Worm (Caenorhabditis elegans) whole organism, mixed stage, embryonic: ENCODE results near the gene ZK1251.3.

Experiments
- M03D4.4 ChIP-seq: sonication (generic microtip); optimal IDR thresholded peaks from 2 replicates; lab custom pipeline; 2017; ENCODE audit warnings: mild to moderate bottlenecking, missing genetic modification characterization, missing compliant biosample characterization
- bed-3 ChIP-seq: fragments of 200-800 bp; sonication (Bioruptor generic); optimal IDR thresholded peaks from 3 replicates; lab custom pipeline; 2018; ENCODE audit warnings: mild to moderate bottlenecking, missing genetic modification characterization, moderate library complexity, missing compliant biosample characterization
- ceh-39 ChIP-seq: fragments of 150-350 bp; optimal IDR thresholded peaks from 2 replicates; lab custom pipeline; 2014; ENCODE audit warnings: missing biosample characterization, missing genetic modification characterization
- ceh-43 ChIP-seq: fragments of 200-800 bp; sonication (Bioruptor generic); optimal IDR thresholded peaks from 2 replicates; lab custom pipeline; 2018; ENCODE audit warnings: mild to moderate bottlenecking, missing genetic modification characterization, moderate library complexity, missing compliant biosample characterization
- ceh-83 ChIP-seq: fragments of 200-800 bp; sonication (Bioruptor generic); optimal IDR thresholded peaks from 2 replicates; lab custom pipeline; 2018; ENCODE audit warnings: mild to moderate bottlenecking, missing genetic modification characterization, missing compliant biosample characterization
- ces-1 ChIP-seq: fragments of 150-350 bp; optimal IDR thresholded peaks from 2 replicates; lab custom pipeline; 2014; ENCODE audit warnings: missing biosample characterization, missing genetic modification reagents, missing genetic modification characterization
- cnd-1 ChIP-seq: fragments of 200-800 bp; sonication (Bioruptor generic); optimal IDR thresholded peaks from 2 replicates; lab custom pipeline; 2018; ENCODE audit warnings: mild to moderate bottlenecking, missing genetic modification characterization, missing compliant biosample characterization
- drap-1 ChIP-seq: fragments of 200-800 bp; sonication (Bioruptor generic); optimal IDR thresholded peaks from 3 replicates; lab custom pipeline; 2018; ENCODE audit warnings: mild to moderate bottlenecking, missing genetic modification characterization, missing compliant biosample characterization
- elt-1 ChIP-seq: sonication (generic microtip); optimal IDR thresholded peaks from 2 replicates; lab custom pipeline; 2017; ENCODE audit warnings: missing genetic modification characterization, mild to moderate bottlenecking, missing compliant biosample characterization, antibody characterized with exemption, moderate library complexity, borderline replicate concordance; ENCODE audit not compliant: insufficient read depth
- elt-3 ChIP-seq: fragments of 150-350 bp; optimal IDR thresholded peaks from 2 replicates; lab custom pipeline; 2014; ENCODE audit warnings: missing biosample characterization, missing genetic modification characterization
- ham-2 ChIP-seq: fragments of 200-800 bp; sonication (Bioruptor generic); optimal IDR thresholded peaks from 2 replicates; lab custom pipeline; 2018; ENCODE audit warnings: mild to moderate bottlenecking, missing genetic modification characterization, missing compliant biosample characterization
- lin-13 ChIP-seq: fragments of 150-350 bp; optimal IDR thresholded peaks from 2 replicates; lab custom pipeline; 2014; ENCODE audit warnings: missing biosample characterization, missing genetic modification characterization
- lin-32 ChIP-seq: fragments of 200-800 bp; sonication (Bioruptor generic); optimal IDR thresholded peaks from 2 replicates; lab custom pipeline; 2018; ENCODE audit warnings: mild to moderate bottlenecking, missing genetic modification characterization, missing compliant biosample characterization
- lsy-2 ChIP-seq: fragments of 150-350 bp; optimal IDR thresholded peaks from 2 replicates; lab custom pipeline; 2014; ENCODE audit warnings: missing biosample characterization, missing genetic modification characterization
- mab-5 ChIP-seq: fragments of 150-350 bp; optimal IDR thresholded peaks from 2 replicates; lab custom pipeline; 2014; ENCODE audit warnings: missing biosample characterization, missing genetic modification characterization
- mep-1 ChIP-seq: fragments of 150-350 bp; optimal IDR thresholded peaks from 2 replicates; lab custom pipeline; 2017; ENCODE audit warnings: missing biosample characterization, missing genetic modification reagents, missing genetic modification characterization, inconsistent platforms
- mls-2 ChIP-seq: sonication (generic microtip); optimal IDR thresholded peaks from 2 replicates; lab custom pipeline; 2016; ENCODE audit warnings: mild to moderate bottlenecking, missing genetic modification characterization, moderate library complexity, missing compliant biosample characterization
- nhr-12 ChIP-seq: fragments of 150-350 bp; optimal IDR thresholded peaks from 2 replicates; lab custom pipeline; 2014; ENCODE audit warnings: missing biosample characterization, missing genetic modification characterization
- nhr-2 ChIP-seq: fragments of 150-350 bp; optimal IDR thresholded peaks from 2 replicates; lab custom pipeline; 2014; ENCODE audit warnings: missing biosample characterization, missing genetic modification characterization
- nhr-237 ChIP-seq: fragments of 150-350 bp; optimal IDR thresholded peaks from 2 replicates; lab custom pipeline; 2014; ENCODE audit warnings: missing biosample characterization, missing genetic modification characterization
- nhr-76 ChIP-seq: sonication (generic microtip); optimal IDR thresholded peaks from 2 replicates; lab custom pipeline; 2017; ENCODE audit warnings: missing biosample characterization, missing genetic modification characterization
- pha-4 ChIP-seq: fragments of 150-350 bp; optimal IDR thresholded peaks from 2 replicates; lab custom pipeline; 2018; ENCODE audit warnings: missing biosample characterization, missing genetic modification reagents, missing genetic modification characterization
- sem-2 ChIP-seq: fragments of 200-800 bp; sonication (Bioruptor generic); optimal IDR thresholded peaks from 2 replicates; lab custom pipeline; 2018; ENCODE audit warnings: mild to moderate bottlenecking, missing genetic modification characterization, missing compliant biosample characterization
- sptf-1 ChIP-seq: sonication (generic microtip); optimal IDR thresholded peaks from 2 replicates; lab custom pipeline; 2017; ENCODE audit warnings: mild to moderate bottlenecking, missing genetic modification characterization, moderate library complexity, missing compliant biosample characterization
- tbx-8 ChIP-seq: fragments of 200-800 bp; sonication (Bioruptor generic); optimal IDR thresholded peaks from 2 replicates; lab custom pipeline; 2018; ENCODE audit warnings: mild to moderate bottlenecking, missing genetic modification characterization, moderate library complexity, missing compliant biosample characterization
- unc-120 ChIP-seq: sonication (generic microtip); optimal IDR thresholded peaks from 2 replicates; lab custom pipeline; 2017; ENCODE audit warnings: missing genetic modification characterization, missing compliant biosample characterization; ENCODE audit not compliant: poor library complexity, severe bottlenecking
- unc-62 ChIP-seq: fragments of 150-350 bp; optimal IDR thresholded peaks from 2 replicates; lab custom pipeline; 2014; ENCODE audit warnings: missing biosample characterization, missing genetic modification reagents, missing genetic modification characterization
- zip-8 ChIP-seq: fragments of 150-350 bp; optimal IDR thresholded peaks from 2 replicates; lab custom pipeline; 2014; ENCODE audit warnings: missing biosample characterization, missing genetic modification characterization
- ztf-11 ChIP-seq: fragments of 150-350 bp; optimal IDR thresholded peaks from 2 replicates; lab custom pipeline; 2014; ENCODE audit warnings: missing biosample characterization, missing genetic modification characterization

The ZK1251.3 gene

DNA sequence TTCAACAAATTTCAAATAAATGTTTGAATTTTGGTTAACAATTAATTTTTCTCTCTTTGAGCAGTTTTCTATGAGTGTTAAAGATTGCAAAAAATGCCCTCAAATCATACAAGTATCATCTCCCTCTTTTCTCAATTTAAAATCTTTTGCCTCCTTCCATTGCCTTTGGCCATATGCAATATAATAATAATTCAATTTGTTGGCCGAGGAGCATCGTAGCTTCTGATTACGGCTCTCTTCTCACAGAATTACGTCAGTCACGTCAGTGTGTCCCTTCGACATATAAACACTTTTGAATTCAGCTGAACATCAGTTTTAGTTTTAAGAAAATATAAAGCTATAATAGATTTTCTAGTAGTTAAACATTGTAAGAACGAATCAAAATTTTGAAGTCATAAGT is 27.9 kb upstream of the ZK1251.3 start:
- no peak for TF ChIP-seq ceh-39
- no peak for TF ChIP-seq tbx-8
- TF ChIP-seq ceh-43 (GFP tag; lab: Kevin White, UChicago), result no peak
- peak; percentile 92 for TF ChIP-seq ces-1 (GFP tag; lab: Kevin White, UChicago)
- TF ChIP-seq cnd-1 (tag; lab: Kevin White, UChicago), result no peak
- TF ChIP-seq nhr-76 (tag; lab: Kevin White, UChicago), result no peak
- TF ChIP-seq bed-3 (GFP tag; lab: Kevin White, UChicago), result no peak

DNA sequence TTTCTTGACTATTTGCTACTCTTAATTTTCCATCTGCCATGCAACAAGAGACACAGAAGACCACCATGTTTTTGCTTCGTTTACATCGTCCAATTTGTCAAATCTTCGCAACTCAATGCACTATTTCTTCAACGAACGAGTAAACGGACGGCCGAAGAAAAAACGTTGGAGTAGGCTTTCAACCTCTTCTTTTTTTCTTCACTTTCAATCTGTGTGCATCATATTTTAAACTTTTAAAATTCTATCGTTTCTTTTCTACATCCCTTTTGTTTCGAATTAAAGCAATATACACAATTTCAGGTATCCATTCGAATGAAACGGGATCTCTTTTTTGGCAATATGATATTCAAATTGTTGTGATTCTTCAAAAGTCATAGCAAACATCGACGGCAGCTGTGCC is 25.7 kb upstream of the ZK1251.3 start, which contains the start of gene acc-1:
TSS of gene acc-1 (plus strand) at position 301 of the 400 bp plus-strand sequence.
- TF ChIP-seq ces-1 (GFP tag; lab: Kevin White, UChicago) (no peak), bed-3 (GFP tag; lab: Kevin White, UChicago) (no peak), ceh-39 (no peak), unc-62 (GFP tag; lab: Kevin White, UChicago) (no peak), nhr-12 (tag; lab: Kevin White, UChicago) (no peak), nhr-2 (tag; lab: Kevin White, UChicago) (no peak), sptf-1 (no peak), mep-1 (no peak), ceh-83 (GFP tag; lab: Kevin White, UChicago) (no peak), elt-1 (tag; lab: Kevin White, UChicago) (no peak), pha-4 (no peak), elt-3 (no peak), mls-2 (tag; lab: Kevin White, UChicago) (no peak), ham-2 (no peak), nhr-76 (tag; lab: Kevin White, UChicago) (no peak), zip-8 (no peak)

DNA sequence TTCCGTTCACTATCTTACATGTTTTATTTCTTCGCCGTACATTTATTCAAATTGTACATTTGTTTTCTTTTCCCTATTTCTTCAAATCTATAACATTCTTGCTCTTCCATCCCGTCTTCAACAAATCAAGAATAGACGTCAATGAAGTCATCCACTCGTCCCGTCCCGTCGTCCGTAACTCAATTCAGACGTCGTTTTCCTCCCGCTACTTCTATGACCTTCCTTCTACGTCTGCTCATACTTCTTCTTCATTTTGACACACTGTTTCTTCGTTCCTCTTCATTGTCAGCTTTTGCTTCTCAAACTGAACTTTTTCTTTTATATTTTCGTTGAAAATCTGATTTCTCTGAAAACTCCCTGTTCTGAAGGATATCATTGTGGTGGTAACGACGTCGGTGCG is 23.5 kb upstream of the ZK1251.3 start:
- peak; percentile 61 for TF ChIP-seq ces-1 (GFP tag; lab: Kevin White, UChicago)
- no peak for TF ChIP-seq sem-2
- TF ChIP-seq, all 35 proteins: peak for 1

DNA sequence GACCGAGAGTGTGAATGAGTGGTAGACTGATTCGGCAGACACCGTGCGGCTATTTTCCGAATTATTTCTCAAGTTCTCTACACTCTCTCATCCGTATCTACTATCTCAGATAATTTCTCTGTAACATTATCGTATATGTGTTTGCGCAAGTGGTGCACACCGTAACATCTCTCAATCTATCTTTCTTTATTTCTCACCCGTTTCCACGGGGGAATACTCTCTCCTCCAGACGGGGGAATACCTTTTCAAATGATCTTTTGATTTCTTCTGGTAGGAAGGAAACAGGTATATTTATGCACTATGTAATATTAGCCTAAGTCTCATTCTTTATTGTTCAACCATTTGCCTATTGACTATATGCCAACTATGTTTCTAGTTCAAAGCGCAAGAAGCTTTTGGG is 16.4 kb upstream of the ZK1251.3 start:
- TF ChIP-seq lsy-2 (tag; lab: Kevin White, UChicago) (peak; percentile 27), ceh-39 (peak; percentile 24), elt-3 (peak; percentile 4), nhr-12 (tag; lab: Kevin White, UChicago) (no peak), tbx-8 (no peak), pha-4 (peak; percentile 50), elt-1 (tag; lab: Kevin White, UChicago) (peak; percentile 78), unc-62 (GFP tag; lab: Kevin White, UChicago) (peak; percentile 40), nhr-237 (tag; lab: Kevin White, UChicago) (peak; percentile 53)
- TF ChIP-seq, all 35 proteins: peak for 7

DNA sequence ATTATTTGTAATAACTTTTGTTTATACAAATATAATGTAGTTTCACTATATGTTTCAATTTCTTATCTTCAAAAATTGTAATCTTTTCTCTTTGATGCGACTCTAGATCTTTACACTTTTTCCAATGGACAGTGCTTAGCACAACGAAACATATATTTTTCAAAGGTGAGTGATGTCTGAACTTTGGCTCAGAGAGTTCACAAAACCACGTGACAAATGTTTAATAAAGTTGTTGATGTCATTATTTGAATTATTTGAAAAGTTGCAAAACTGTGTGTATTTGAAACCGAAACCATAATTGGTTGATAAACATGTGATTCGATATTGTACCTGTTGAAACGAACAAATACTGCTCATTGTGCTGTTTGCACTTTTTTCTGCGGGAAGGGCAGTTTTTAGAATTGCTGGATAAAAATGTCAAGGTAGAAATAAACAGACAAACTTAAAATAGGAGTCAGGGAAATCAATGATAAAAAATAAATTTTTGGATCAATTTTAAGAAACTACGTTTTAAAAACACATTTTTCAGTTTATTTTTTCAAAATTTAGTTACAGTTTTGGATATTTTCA is 15.3 kb upstream of the ZK1251.3 start:
- TF ChIP-seq cnd-1 (tag; lab: Kevin White, UChicago) (no peak), lsy-2 (tag; lab: Kevin White, UChicago) (no peak), unc-120 (tag; lab: Kevin White, UChicago) (no peak), zip-8 (no peak), ceh-83 (GFP tag; lab: Kevin White, UChicago) (no peak), ztf-11 (tag; lab: Kevin White, UChicago) (no peak), tbx-8 (no peak), bed-3 (GFP tag; lab: Kevin White, UChicago) (no peak), M03D4.4 (tag; lab: Kevin White, UChicago) (no peak), pha-4 (no peak), nhr-76 (tag; lab: Kevin White, UChicago) (no peak)
- TF ChIP-seq, all 35 proteins: peak for 0

DNA sequence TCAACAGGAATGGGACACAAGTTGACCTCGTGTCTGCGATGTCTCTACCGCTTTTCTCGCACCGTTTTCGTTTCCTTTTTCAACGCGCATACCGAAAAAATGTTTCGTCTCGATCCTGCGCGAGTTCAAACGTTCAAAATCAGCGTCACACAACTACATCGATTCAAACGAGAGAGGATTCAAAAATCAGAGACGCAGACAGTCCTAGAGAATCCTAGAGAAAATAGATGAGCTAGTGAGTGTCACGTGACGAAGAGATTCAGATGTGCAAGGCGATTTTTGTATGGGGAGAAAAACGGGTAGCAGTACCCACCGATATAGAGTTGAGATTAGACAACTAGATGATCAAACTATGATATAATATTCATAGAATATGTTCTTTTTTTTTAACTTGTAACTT is 13.5 kb upstream of the ZK1251.3 start:
- TF ChIP-seq ceh-43 (GFP tag; lab: Kevin White, UChicago) (no peak), lin-32 (GFP tag; lab: Kevin White, UChicago) (no peak), bed-3 (GFP tag; lab: Kevin White, UChicago) (no peak), drap-1 (GFP tag; lab: Kevin White, UChicago) (no peak), nhr-76 (tag; lab: Kevin White, UChicago) (no peak), mab-5 (tag; lab: Kevin White, UChicago) (no peak), ces-1 (GFP tag; lab: Kevin White, UChicago) (no peak), zip-8 (no peak), sptf-1 (no peak), lsy-2 (tag; lab: Kevin White, UChicago) (no peak), lin-13 (tag; lab: Kevin White, UChicago) (no peak), ham-2 (no peak)
